Fruit fly (Drosophila melanogaster) whole organism, embryonic: Measurements from ENCODE around the gene obe.

Experiments used
- Abd-B ChIP-seq: fragments of 200-800 bp; sonication (Bioruptor generic); optimal IDR thresholded peaks from 2 replicates; lab custom pipeline; 2018; ENCODE audit warnings: missing biosample characterization, mild to moderate bottlenecking, missing genetic modification characterization, moderate library complexity
- Atf3 ChIP-seq: fragments of 200-800 bp; sonication (Bioruptor generic); optimal IDR thresholded peaks from 3 replicates; lab custom pipeline; 2016; ENCODE audit warnings: missing biosample characterization, missing genetic modification characterization
- Awh ChIP-seq: fragments of 200-800 bp; sonication (Bioruptor generic); IDR thresholded peaks from 2 replicates; pipeline ENCODE4, ENCODE4 v1.3.6; 2022; ENCODE audit warnings: missing biosample characterization, missing genetic modification characterization
- Bteb2 ChIP-seq: fragments of 200-800 bp; sonication (Bioruptor generic); optimal IDR thresholded peaks from 2 replicates; lab custom pipeline; 2016; ENCODE audit warnings: missing biosample characterization, missing genetic modification characterization
- CG10321 ChIP-seq: fragments of 200-800 bp; sonication (Bioruptor generic); IDR thresholded peaks from 2 replicates; pipeline ENCODE4 v1.3.6; 2022; ENCODE audit warnings: missing biosample characterization, missing genetic modification characterization
- CG12104 ChIP-seq: fragments of 200-800 bp; sonication (Bioruptor generic); optimal IDR thresholded peaks from 3 replicates; lab custom pipeline; 2016; ENCODE audit warnings: missing biosample characterization, missing genetic modification characterization
- CG12299 ChIP-seq: fragments of 200-800 bp; sonication (Bioruptor generic); optimal IDR thresholded peaks from 2 replicates; lab custom pipeline; 2018; ENCODE audit warnings: missing biosample characterization, mild to moderate bottlenecking, missing genetic modification characterization
- CG13287 ChIP-seq: fragments of 200-800 bp; sonication (Bioruptor generic); IDR thresholded peaks from 2 replicates; pipeline ENCODE4 v1.3.6; 2022; ENCODE audit warnings: missing biosample characterization, missing genetic modification characterization; ENCODE audit not compliant: partially characterized antibody
- CG13894 ChIP-seq: fragments of 200-800 bp; sonication (Bioruptor generic); optimal IDR thresholded peaks from 3 replicates; lab custom pipeline; 2018; ENCODE audit warnings: missing biosample characterization, mild to moderate bottlenecking, missing genetic modification characterization, moderate library complexity
- CG14667 ChIP-seq: fragments of 200-800 bp; sonication (Bioruptor generic); IDR thresholded peaks from 2 replicates; pipeline ENCODE4 v1.3.6; 2022; ENCODE audit warnings: missing biosample characterization, missing genetic modification characterization
- CG1647 ChIP-seq: fragments of 200-800 bp; sonication (Bioruptor generic); optimal IDR thresholded peaks from 3 replicates; lab custom pipeline; 2016; ENCODE audit warnings: missing biosample characterization, missing genetic modification characterization
- CG17385 ChIP-seq: fragments of 200-800 bp; sonication (Bioruptor generic); optimal IDR thresholded peaks from 3 replicates; lab custom pipeline; 2018; ENCODE audit warnings: missing biosample characterization, mild to moderate bottlenecking, missing genetic modification characterization
- CG2199 ChIP-seq: fragments of 200-800 bp; sonication (Bioruptor generic); IDR thresholded peaks from 3 replicates; pipeline ENCODE4 v1.3.6; 2022; ENCODE audit warnings: missing biosample characterization, missing genetic modification characterization
- CG2678 ChIP-seq: fragments of 200-800 bp; sonication (Bioruptor generic); optimal IDR thresholded peaks from 3 replicates; lab custom pipeline; 2019; ENCODE audit warnings: missing biosample characterization, mild to moderate bottlenecking, missing genetic modification characterization, moderate library complexity
- CG31388 ChIP-seq: fragments of 200-800 bp; sonication (Bioruptor generic); optimal IDR thresholded peaks from 2 replicates; lab custom pipeline; 2016; ENCODE audit warnings: missing biosample characterization, missing genetic modification characterization
- CG33557 ChIP-seq: fragments of 200-800 bp; sonication (Bioruptor generic); optimal IDR thresholded peaks from 2 replicates; lab custom pipeline; 2019; ENCODE audit warnings: missing biosample characterization, mild to moderate bottlenecking, missing genetic modification characterization, moderate library complexity
- CG5953 ChIP-seq: fragments of 200-800 bp; sonication (Bioruptor generic); IDR thresholded peaks from 2 replicates; pipeline ENCODE4 v1.3.6; 2022; ENCODE audit warnings: missing biosample characterization, missing genetic modification characterization
- CG6765 ChIP-seq: fragments of 200-800 bp; sonication (Bioruptor generic); optimal IDR thresholded peaks from 3 replicates; lab custom pipeline; 2017; ENCODE audit warnings: missing biosample characterization, mild to moderate bottlenecking, missing genetic modification characterization
- Dip2 ChIP-seq: fragments of 200-800 bp; sonication (Bioruptor generic); IDR thresholded peaks from 2 replicates; pipeline ENCODE4 v1.3.6; 2022; ENCODE audit warnings: missing biosample characterization, missing genetic modification characterization
- E2f1 ChIP-seq: fragments of 200-800 bp; sonication (Bioruptor generic); IDR thresholded peaks from 2 replicates; pipeline ENCODE4 v1.3.6; 2022; ENCODE audit warnings: missing biosample characterization, missing genetic modification characterization
- GATAe ChIP-seq: fragments of 200-800 bp; sonication (Bioruptor generic); conservative IDR thresholded peaks from 2 replicates; pipeline ENCODE4 v1.3.6; 2022; ENCODE audit warnings: missing biosample characterization, missing genetic modification characterization
- HmgZ ChIP-seq: fragments of 200-800 bp; sonication (Bioruptor generic); optimal IDR thresholded peaks from 2 replicates; lab custom pipeline; 2018; ENCODE audit warnings: missing biosample characterization, mild to moderate bottlenecking, missing genetic modification characterization
- Med ChIP-seq: fragments of 200-800 bp; sonication (Bioruptor generic); peaks from one replicate; lab custom pipeline; 2016; ENCODE audit warnings: missing biosample characterization, missing genetic modification characterization, mild to moderate bottlenecking, inconsistent platforms, moderate library complexity
- Mes4 ChIP-seq: fragments of 200-800 bp; sonication (Bioruptor generic); optimal IDR thresholded peaks from 2 replicates; lab custom pipeline; 2016; ENCODE audit warnings: missing biosample characterization, missing genetic modification characterization
- Nf-YC ChIP-seq: fragments of 200-800 bp; optimal IDR thresholded peaks from 3 replicates; lab custom pipeline; 2019; ENCODE audit warnings: missing biosample characterization, mild to moderate bottlenecking, missing genetic modification characterization, moderate library complexity
- Sry-δ ChIP-seq: fragments of 200-800 bp; sonication (Bioruptor generic); optimal IDR thresholded peaks from 2 replicates; lab custom pipeline; 2016; ENCODE audit warnings: missing biosample characterization, missing genetic modification characterization
- Tbp ChIP-seq: fragments of >200 bp; optimal IDR thresholded peaks from 2 replicates; lab custom pipeline; 2018; ENCODE audit warnings: missing biosample characterization, missing genetic modification characterization
- Vsx1 ChIP-seq: fragments of 200-800 bp; sonication (Bioruptor generic); optimal IDR thresholded peaks from 2 replicates; lab custom pipeline; 2017; ENCODE audit warnings: missing biosample characterization, mild to moderate bottlenecking, missing genetic modification characterization, missing genetic modification reagents
- fru ChIP-seq: fragments of >200 bp; optimal IDR thresholded peaks from 2 replicates; lab custom pipeline; 2017
- gfzf ChIP-seq: fragments of 200-800 bp; sonication (Bioruptor generic); optimal IDR thresholded peaks from 2 replicates; lab custom pipeline; 2016; ENCODE audit warnings: missing biosample characterization, mild to moderate bottlenecking, missing genetic modification characterization, moderate library complexity
- gro ChIP-seq: fragments of 200-800 bp; sonication (Bioruptor generic); optimal IDR thresholded peaks from 2 replicates; lab custom pipeline; 2016; ENCODE audit warnings: missing biosample characterization, missing genetic modification characterization
- kni ChIP-seq: fragments of 200-800 bp; sonication (Bioruptor generic); optimal IDR thresholded peaks from 3 replicates; lab custom pipeline; 2017; ENCODE audit warnings: mild to moderate bottlenecking, missing biosample characterization, missing genetic modification reagents, missing genetic modification characterization
- knrl ChIP-seq: fragments of 200-800 bp; sonication (Bioruptor generic); IDR thresholded peaks from 3 replicates; pipeline ENCODE4 v1.3.6; 2022; ENCODE audit warnings: missing biosample characterization, missing genetic modification characterization; ENCODE audit not compliant: partially characterized antibody
- pho ChIP-seq: fragments of 200-800 bp; sonication (Bioruptor generic); optimal IDR thresholded peaks from 2 replicates; lab custom pipeline; 2016; ENCODE audit warnings: missing biosample characterization, missing genetic modification characterization
- pnt ChIP-seq: fragments of 200-800 bp; sonication (Bioruptor generic); optimal IDR thresholded peaks from 3 replicates; lab custom pipeline; 2016; ENCODE audit warnings: missing biosample characterization, missing genetic modification characterization
- seq ChIP-seq: fragments of 200-800 bp; sonication (Bioruptor generic); IDR thresholded peaks from 2 replicates; pipeline ENCODE4 v1.3.6; 2022; ENCODE audit warnings: missing biosample characterization, missing genetic modification characterization
- slp2 ChIP-seq: fragments of 200-800 bp; sonication (Bioruptor generic); optimal IDR thresholded peaks from 2 replicates; lab custom pipeline; 2016; ENCODE audit warnings: missing biosample characterization, missing genetic modification characterization
- sna ChIP-seq: fragments of 200-800 bp; sonication (Bioruptor generic); IDR thresholded peaks from 2 replicates; pipeline ENCODE4 v1.3.6; 2022; ENCODE audit warnings: missing biosample characterization, missing genetic modification characterization; ENCODE audit not compliant: partially characterized antibody
- ssp ChIP-seq: fragments of 200-800 bp; sonication (Bioruptor generic); IDR thresholded peaks from 2 replicates; pipeline ENCODE4 v1.3.6; 2022; ENCODE audit warnings: missing biosample characterization, missing genetic modification characterization
- stwl ChIP-seq: fragments of 200-800 bp; sonication (Bioruptor generic); optimal IDR thresholded peaks from 3 replicates; lab custom pipeline; 2018; ENCODE audit warnings: missing biosample characterization, mild to moderate bottlenecking, missing genetic modification characterization, moderate library complexity
- tna ChIP-seq: fragments of 200-800 bp; sonication (Bioruptor generic); IDR thresholded peaks from 2 replicates; pipeline ENCODE4 v1.3.6; 2022; ENCODE audit warnings: missing biosample characterization, missing genetic modification characterization; ENCODE audit not compliant: partially characterized antibody
- trem ChIP-seq: fragments of 200-800 bp; optimal IDR thresholded peaks from 3 replicates; lab custom pipeline; 2019; ENCODE audit warnings: missing biosample characterization, mild to moderate bottlenecking, missing genetic modification characterization, moderate library complexity
- trh ChIP-seq: fragments of 200-800 bp; sonication (Bioruptor generic); optimal IDR thresholded peaks from 2 replicates; lab custom pipeline; 2016; ENCODE audit warnings: missing biosample characterization, missing genetic modification characterization
- zen ChIP-seq: fragments of 200-800 bp; sonication (Bioruptor generic); optimal IDR thresholded peaks from 3 replicates; lab custom pipeline; 2018; ENCODE audit warnings: missing biosample characterization, mild to moderate bottlenecking, missing genetic modification characterization, moderate library complexity

Gene obe

DNA sequence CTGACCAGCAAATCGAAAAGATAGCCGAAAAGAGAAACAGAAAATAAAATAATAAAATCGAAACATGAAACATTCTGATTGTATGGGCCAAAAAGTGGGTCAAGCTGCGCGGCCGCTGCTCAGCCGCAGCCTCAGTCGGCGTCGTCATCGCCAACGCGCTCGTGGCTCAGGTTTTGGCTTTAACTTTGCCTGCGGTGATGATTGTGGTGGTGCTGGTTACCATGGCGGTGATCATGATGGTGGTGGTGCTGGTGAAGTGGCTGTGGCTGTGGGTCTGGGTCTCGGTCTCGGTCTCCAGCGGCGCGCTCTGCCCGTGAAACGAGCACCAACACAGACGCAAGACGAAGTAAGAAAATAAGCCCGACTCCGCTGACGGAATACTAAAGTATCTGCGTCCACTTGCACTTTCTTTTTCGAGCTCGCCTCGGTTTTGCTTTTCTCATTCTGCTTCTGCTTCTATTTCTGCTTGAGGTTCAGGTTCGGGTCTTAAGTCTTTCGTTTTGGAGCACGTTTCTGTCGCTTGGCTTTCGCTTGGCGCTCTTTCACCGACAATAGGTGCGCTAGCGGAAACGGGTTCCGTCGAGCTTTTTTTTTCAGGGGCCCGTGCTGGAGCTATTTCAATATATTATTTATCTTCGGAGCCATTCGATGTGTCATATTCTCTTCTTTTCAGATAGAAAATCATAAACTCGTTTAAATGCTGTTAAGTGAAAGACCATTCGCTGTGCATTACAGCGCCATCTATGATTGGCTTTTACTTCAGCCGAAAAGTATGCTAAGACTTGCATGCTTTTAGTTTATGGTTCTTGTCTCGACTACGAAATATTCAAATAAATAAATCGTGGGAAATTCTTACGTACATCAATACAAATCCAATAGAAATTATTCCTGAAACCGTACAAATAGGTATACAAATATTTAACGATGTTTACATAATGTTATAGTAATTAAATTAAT is 48.1 kb upstream of the obe start (continued):
- TF ChIP-seq CG2678 (tag; lab: Kevin White, UChicago) (no peak), CG6765 (no peak), Bteb2 (GFP tag; lab: Kevin White, UChicago) (peak; percentile 3), knrl (GFP tag; lab: Robert Waterston, UW) (no peak), E2f1 (no peak), Tbp (GFP tag; lab: Kevin White, UChicago) (no peak), slp2 (GFP tag; lab: Kevin White, UChicago) (no peak), CG33557 (GFP tag; lab: Kevin White, UChicago) (no peak), pnt (GFP tag; lab: Kevin White, UChicago) (no peak), Abd-B (peak; percentile 6), CG14667 (GFP tag; lab: Robert Waterston, UW) (no peak), HmgZ (peak; percentile 10), Mes4 (GFP tag; lab: Kevin White, UChicago) (no peak), stwl (tag; lab: Kevin White, UChicago) (peak; percentile 78), GATAe (GFP tag; lab: Robert Waterston, UW) (no peak), CG13894 (tag; lab: Kevin White, UChicago) (no peak), CG13287 (GFP tag; lab: Robert Waterston, UW) (no peak), Awh (GFP tag; lab: Robert Waterston, UW) (no peak), zen (peak; percentile 39), kni (peak; percentile 84), gfzf (GFP tag; lab: Kevin White, UChicago) (no peak), sna (0 out of 2 replicates have a peak, but pooled peaks have one; percentile 21), trem (tag; lab: Kevin White, UChicago) (peak; percentile 28), tna (no peak), CG31388 (no peak), ssp (GFP tag; lab: Robert Waterston, UW) (no peak), Dip2 (peak; percentile 96), CG1647 (GFP tag; lab: Kevin White, UChicago) (no peak)

DNA sequence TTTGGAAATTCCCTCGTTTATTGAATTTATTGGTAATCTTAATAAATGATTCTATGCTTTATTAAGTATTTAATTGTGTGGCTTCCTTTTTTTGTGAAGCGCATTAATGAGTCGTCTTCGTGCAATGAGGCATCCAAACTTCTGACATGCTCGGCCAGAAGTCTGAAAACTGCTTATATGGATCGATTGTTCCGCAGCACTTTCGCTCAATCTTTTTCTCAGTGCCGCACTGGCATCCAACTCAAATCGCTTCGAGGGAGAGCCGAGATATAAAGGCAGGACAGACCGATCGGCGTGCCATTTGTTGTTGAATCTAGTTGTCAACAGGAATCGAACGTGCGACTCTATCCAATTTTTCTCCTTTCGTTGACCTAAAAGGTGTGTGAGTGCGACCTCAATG is 46.2 kb upstream of the obe start, which contains the start of gene Act88F:
Gene Act88F, plus strand, starts transcription at position 301 of the 400 bp plus-strand sequence.
- TF ChIP-seq CG5953 (GFP tag; lab: Robert Waterston, UW) (no peak), Sry-δ (GFP tag; lab: Kevin White, UChicago) (no peak), CG17385 (no peak), gro (GFP tag; lab: Kevin White, UChicago) (no peak), Vsx1 (GFP tag; lab: Kevin White, UChicago) (no peak), CG12299 (tag; lab: Kevin White, UChicago) (no peak), CG2199 (GFP tag; lab: Robert Waterston, UW) (no peak), CG10321 (GFP tag; lab: Robert Waterston, UW) (no peak), seq (no peak), E2f1 (no peak), ssp (GFP tag; lab: Robert Waterston, UW) (no peak)

dm6 chr3R:15446149-15446548 is 39.7 kb upstream of the obe start:
- TF ChIP-seq CG12104 (GFP tag; lab: Kevin White, UChicago) (no peak), Atf3 (GFP tag; lab: Kevin White, UChicago) (no peak), fru (no peak), pho (GFP tag; lab: Kevin White, UChicago) (no peak), Nf-YC (no peak), Med (peak; percentile 31), trh (GFP tag; lab: Kevin White, UChicago) (no peak)
